Fruit fly (Drosophila melanogaster) whole organism, adult: ENCODE data around the gene defl.

Experiments used
- CG11617 ChIP-seq: fragments of 200-800 bp; sonication (Bioruptor generic); optimal IDR thresholded peaks from 2 replicates; lab custom pipeline; 2017; ENCODE audit warnings: mild to moderate bottlenecking, missing biosample characterization, missing genetic modification reagents, missing genetic modification characterization
- CG12768 ChIP-seq: fragments of 200-800 bp; sonication (Bioruptor generic); optimal IDR thresholded peaks from 2 replicates; lab custom pipeline; 2017; ENCODE audit warnings: missing biosample characterization, missing genetic modification characterization, mild to moderate bottlenecking, moderate library complexity, missing genetic modification reagents
- CG14711 ChIP-seq: fragments of 200-800 bp; sonication (Bioruptor generic); optimal IDR thresholded peaks from 2 replicates; lab custom pipeline; 2018; ENCODE audit warnings: missing biosample characterization, mild to moderate bottlenecking, missing genetic modification characterization, moderate library complexity
- CG1620 ChIP-seq: fragments of 200-800 bp; sonication (Bioruptor generic); optimal IDR thresholded peaks from 2 replicates; lab custom pipeline; 2016; ENCODE audit warnings: missing biosample characterization, missing genetic modification characterization
- CG33017 ChIP-seq: fragments of 200-800 bp; sonication (Bioruptor generic); optimal IDR thresholded peaks from 2 replicates; lab custom pipeline; 2018; ENCODE audit warnings: missing biosample characterization, mild to moderate bottlenecking, missing genetic modification characterization, moderate library complexity
- CG5204 ChIP-seq: fragments of 200-800 bp; sonication (Bioruptor generic); optimal IDR thresholded peaks from 2 replicates; lab custom pipeline; 2016; ENCODE audit warnings: missing biosample characterization, missing genetic modification characterization
- CG7045 ChIP-seq: fragments of 200-800 bp; sonication (Bioruptor generic); optimal IDR thresholded peaks from 2 replicates; lab custom pipeline; 2017; ENCODE audit warnings: missing biosample characterization, mild to moderate bottlenecking, missing genetic modification characterization
- CG7101 ChIP-seq: fragments of 200-800 bp; sonication (Bioruptor generic); optimal IDR thresholded peaks from 2 replicates; lab custom pipeline; 2018; ENCODE audit warnings: missing biosample characterization, mild to moderate bottlenecking, missing genetic modification characterization, moderate library complexity
- Clk ChIP-seq: fragments of 200-800 bp; sonication (Bioruptor generic); optimal IDR thresholded peaks from 2 replicates; lab custom pipeline; 2017; ENCODE audit warnings: missing biosample characterization, missing genetic modification characterization
- Crg-1 ChIP-seq: fragments of 200-800 bp; sonication (Bioruptor generic); optimal IDR thresholded peaks from 2 replicates; lab custom pipeline; 2016; ENCODE audit warnings: missing biosample characterization, missing genetic modification characterization
- Hr96 ChIP-seq: fragments of 200-800 bp; sonication (Bioruptor generic); optimal IDR thresholded peaks from 2 replicates; lab custom pipeline; 2016; ENCODE audit warnings: missing biosample characterization, missing genetic modification characterization
- Mnt ChIP-seq: fragments of 200-800 bp; sonication (Bioruptor generic); optimal IDR thresholded peaks from 2 replicates; lab custom pipeline; 2016; ENCODE audit warnings: missing biosample characterization, mild to moderate bottlenecking, missing genetic modification characterization
- bab1 ChIP-seq: fragments of 200-800 bp; sonication (Bioruptor generic); optimal IDR thresholded peaks from 3 replicates; lab custom pipeline; 2019; ENCODE audit warnings: missing biosample characterization, mild to moderate bottlenecking, missing genetic modification characterization, moderate library complexity
- cic ChIP-seq: fragments of 200-800 bp; sonication (Bioruptor generic); optimal IDR thresholded peaks from 2 replicates; lab custom pipeline; 2017; ENCODE audit warnings: missing biosample characterization, mild to moderate bottlenecking, missing genetic modification characterization, moderate library complexity
- cnc ChIP-seq, 2 experiments: fragments of >200 bp; optimal IDR thresholded peaks; 2 replicates each; lab custom pipeline; 2017
- kay ChIP-seq: fragments of 200-800 bp; sonication (Bioruptor generic); peaks from one replicate; lab custom pipeline; 2016; ENCODE audit warnings: missing biosample characterization, missing genetic modification characterization, borderline replicate concordance
- ovo ChIP-seq: fragments of 200-800 bp; sonication (Bioruptor generic); optimal IDR thresholded peaks from 2 replicates; lab custom pipeline; 2016; ENCODE audit warnings: missing biosample characterization, missing genetic modification characterization
- pad ChIP-seq: fragments of 200-800 bp; sonication (Bioruptor generic); optimal IDR thresholded peaks from 3 replicates; lab custom pipeline; 2017; ENCODE audit warnings: missing biosample characterization, missing genetic modification characterization, mild to moderate bottlenecking, moderate library complexity, missing genetic modification reagents
- tj ChIP-seq: fragments of 200-800 bp; sonication (Bioruptor generic); optimal IDR thresholded peaks from 3 replicates; lab custom pipeline; 2017; ENCODE audit warnings: missing biosample characterization, mild to moderate bottlenecking, missing genetic modification characterization, moderate library complexity
- toe ChIP-seq: fragments of 200-800 bp; sonication (Bioruptor generic); optimal IDR thresholded peaks from 2 replicates; lab custom pipeline; 2016; ENCODE audit warnings: missing biosample characterization, missing genetic modification characterization

Gene defl

DNA sequence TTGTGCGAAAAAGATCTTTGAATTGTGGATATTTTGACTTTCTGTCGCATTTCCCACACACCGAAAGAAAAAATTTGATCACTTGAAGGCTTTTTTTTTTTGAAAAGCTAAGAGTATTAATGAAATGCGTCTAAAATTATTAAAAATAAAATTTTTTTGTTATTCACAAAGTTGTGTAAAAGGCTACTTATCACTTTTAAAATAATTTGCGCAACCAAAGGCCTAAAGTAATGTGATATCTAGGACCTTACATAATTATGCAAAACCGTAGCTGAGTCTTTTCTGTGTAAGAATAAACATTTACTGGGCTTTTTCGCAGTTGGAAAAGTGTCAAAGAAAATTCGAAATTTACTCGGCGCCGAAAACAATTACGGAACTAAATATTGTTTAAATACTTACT lies 41.1 kb downstream of the defl start:
- TF ChIP-seq CG33017 (tag; lab: Kevin White, UChicago) (no peak), cic (GFP tag; lab: Kevin White, UChicago) (no peak), CG7101 (tag; lab: Kevin White, UChicago) (no peak), CG12768 (GFP tag; lab: Kevin White, UChicago) (no peak), kay (GFP tag; lab: Kevin White, UChicago) (peak; percentile 54), CG7045 (no peak), CG1620 (GFP tag; lab: Kevin White, UChicago) (no peak), bab1 (GFP tag; lab: Kevin White, UChicago) (no peak)

DNA sequence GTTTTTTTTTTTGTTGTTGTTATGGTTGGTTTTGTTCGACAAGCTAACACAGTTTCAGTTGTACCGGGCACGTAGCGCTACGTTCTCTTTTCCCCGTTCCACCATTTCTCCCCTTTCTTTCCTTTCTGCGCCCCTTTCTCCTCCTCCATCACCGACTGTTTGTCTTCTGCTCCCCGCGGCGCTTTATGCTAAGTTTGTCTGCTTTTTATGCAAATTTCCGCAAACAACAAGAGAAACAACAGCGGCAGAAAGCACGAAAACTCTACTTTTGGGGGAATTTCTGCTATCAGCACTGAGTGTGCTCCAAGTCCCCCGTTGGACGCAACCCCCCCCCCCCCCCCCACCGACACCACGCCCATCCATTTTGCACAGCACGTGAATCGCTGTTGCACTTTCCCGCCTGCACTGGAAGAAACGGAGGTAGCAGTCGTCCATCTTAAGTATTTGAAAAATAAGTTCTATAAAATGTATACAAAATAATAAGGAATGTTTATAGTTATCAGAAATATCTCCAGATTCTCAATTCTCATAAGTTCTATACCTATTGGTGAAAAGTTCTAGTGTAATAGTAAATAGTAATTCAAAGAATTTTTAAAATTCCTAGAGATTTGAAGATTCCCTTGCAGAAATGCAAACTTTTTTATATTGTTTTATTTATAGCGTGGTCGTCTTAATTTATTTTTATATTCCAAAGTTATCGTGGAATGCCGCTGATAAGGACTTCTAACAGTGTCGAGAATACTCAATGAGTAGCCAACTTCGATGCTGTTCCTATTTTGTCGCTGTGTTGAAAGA lies 41.9 kb downstream of the defl start:
- no peak for TF ChIP-seq CG1620 (GFP tag; lab: Kevin White, UChicago)
- no peak for TF ChIP-seq CG12768 (GFP tag; lab: Kevin White, UChicago)
- no peak for TF ChIP-seq CG11617 (GFP tag; lab: Kevin White, UChicago)
- no peak for TF ChIP-seq Hr96 (GFP tag; lab: Kevin White, UChicago)
- no peak for TF ChIP-seq ovo (GFP tag; lab: Kevin White, UChicago)
- no peak for TF ChIP-seq CG5204 (GFP tag; lab: Kevin White, UChicago)
- TF ChIP-seq CG14711 (tag; lab: Kevin White, UChicago) = no peak
- TF ChIP-seq pad (GFP tag; lab: Kevin White, UChicago) = no peak
- TF ChIP-seq bab1 (GFP tag; lab: Kevin White, UChicago) = no peak
- TF ChIP-seq cnc (optimal IDR thresholded peaks at IDR 0.05; lab: Kevin White, UChicago) = no peak
- TF ChIP-seq Crg-1 (GFP tag; lab: Kevin White, UChicago) = no peak
- no peak for TF ChIP-seq CG7101 (tag; lab: Kevin White, UChicago)
- no peak for TF ChIP-seq kay (GFP tag; lab: Kevin White, UChicago)
- no peak for TF ChIP-seq toe (GFP tag; lab: Kevin White, UChicago)
- TF ChIP-seq CG7045 = no peak

dm6 chr3L:9765710-9766005 lies 42.4 kb downstream of the defl start:
- no peak for TF ChIP-seq CG11617 (GFP tag; lab: Kevin White, UChicago)
- TF ChIP-seq CG5204 (GFP tag; lab: Kevin White, UChicago) = no peak
- TF ChIP-seq Clk (GFP tag; lab: Kevin White, UChicago) = no peak
- TF ChIP-seq bab1 (GFP tag; lab: Kevin White, UChicago) = no peak
- TF ChIP-seq Mnt (GFP tag; lab: Kevin White, UChicago) = no peak
- TF ChIP-seq toe (GFP tag; lab: Kevin White, UChicago) = no peak
- TF ChIP-seq kay (GFP tag; lab: Kevin White, UChicago) = no peak
- TF ChIP-seq ovo (GFP tag; lab: Kevin White, UChicago) = no peak
- TF ChIP-seq cnc (optimal IDR thresholded peaks at IDR 0.05; lab: Kevin White, UChicago) = no peak
- no peak for TF ChIP-seq CG12768 (GFP tag; lab: Kevin White, UChicago)
- TF ChIP-seq CG33017 (tag; lab: Kevin White, UChicago) = no peak
- no peak for TF ChIP-seq CG7101 (tag; lab: Kevin White, UChicago)
- no peak for TF ChIP-seq CG1620 (GFP tag; lab: Kevin White, UChicago)

- no peak for TF ChIP-seq kay (GFP tag; lab: Kevin White, UChicago)
- TF ChIP-seq CG33017 (tag; lab: Kevin White, UChicago) = no peak
- TF ChIP-seq Crg-1 (GFP tag; lab: Kevin White, UChicago) = no peak
- TF ChIP-seq CG5204 (GFP tag; lab: Kevin White, UChicago) = no peak
- TF ChIP-seq toe (GFP tag; lab: Kevin White, UChicago) = no peak
- no peak for TF ChIP-seq bab1 (GFP tag; lab: Kevin White, UChicago)
- no peak for TF ChIP-seq Hr96 (GFP tag; lab: Kevin White, UChicago)
- TF ChIP-seq CG7101 (tag; lab: Kevin White, UChicago) = no peak
- TF ChIP-seq CG14711 (tag; lab: Kevin White, UChicago) = no peak
- no peak for TF ChIP-seq pad (GFP tag; lab: Kevin White, UChicago)
- TF ChIP-seq Mnt (GFP tag; lab: Kevin White, UChicago) = no peak
- no peak for TF ChIP-seq CG7045
- TF ChIP-seq CG12768 (GFP tag; lab: Kevin White, UChicago) = no peak
- TF ChIP-seq cic (GFP tag; lab: Kevin White, UChicago) = no peak
- no peak for TF ChIP-seq CG1620 (GFP tag; lab: Kevin White, UChicago)
- no peak for TF ChIP-seq Clk (GFP tag; lab: Kevin White, UChicago)
- no peak for TF ChIP-seq ovo (GFP tag; lab: Kevin White, UChicago)
- TF ChIP-seq tj (GFP tag; lab: Kevin White, UChicago) = no peak
- TF ChIP-seq cnc (optimal IDR thresholded peaks at IDR 0.05; lab: Kevin White, UChicago) = no peak
- no peak for TF ChIP-seq CG11617 (GFP tag; lab: Kevin White, UChicago)
Measured at dm6 chr3L:9766364-9766763, 43.1 kb downstream of the defl start.

dm6 chr3L:9767636-9768358 lies 44.6 kb downstream of the defl start:
- TF ChIP-seq cic (GFP tag; lab: Kevin White, UChicago) (no peak), CG7045 (peak; percentile 23), kay (GFP tag; lab: Kevin White, UChicago) (peak; percentile 47)
